Fruit fly (Drosophila melanogaster) whole organism, embryonic: ENCODE data around the gene wit.

Source experiments
- chif ChIP-seq, 2 experiments: fragments of 200-800 bp; sonication (Bioruptor generic); optimal IDR thresholded peaks; 3 replicates each; lab custom pipeline; 2016; ENCODE audit warnings: missing biosample characterization in 2 of 2, missing genetic modification characterization in 2 of 2
- h ChIP-seq: fragments of >200 bp; optimal IDR thresholded peaks from 2 replicates; lab custom pipeline; 2017

DNA sequence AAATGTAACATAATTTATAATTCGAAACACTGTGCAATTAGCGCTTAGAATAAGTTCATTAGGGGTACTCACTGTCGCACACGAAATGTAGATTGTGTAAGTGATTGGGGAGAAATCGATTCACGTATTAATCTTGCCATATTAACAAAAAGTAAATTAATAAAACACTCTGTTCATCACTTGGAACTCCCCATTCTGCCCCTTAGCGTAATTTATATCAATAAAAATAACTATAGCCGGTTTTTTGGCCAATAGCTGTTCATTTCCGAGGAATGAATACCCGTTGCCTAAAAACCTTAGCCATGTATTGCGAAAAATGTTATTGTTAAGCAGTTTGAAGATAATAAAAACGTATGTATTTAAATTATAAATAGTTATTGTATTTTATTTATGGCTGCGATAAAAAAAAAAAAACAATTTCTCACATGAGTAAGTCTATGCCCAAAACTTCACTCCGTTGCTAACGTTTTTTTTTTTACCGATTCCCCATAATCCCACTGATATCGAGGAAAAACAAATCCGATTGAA, 12.2 kb downstream of the wit start, which contains the start of gene Ugt305A1:
- no peak for TF ChIP-seq chif (GFP tag; optimal IDR thresholded peaks at IDR 0.05; lab: Kevin White, UChicago)
- TF ChIP-seq h (lab: Kevin White, UChicago): no peak
